Worm (Caenorhabditis elegans) whole organism, young adult: Measurements from ENCODE around the gene B0250.5.

Experiments used
- B0019.2 ChIP-seq: fragments of 200-800 bp; sonication (Bioruptor generic); conservative IDR thresholded peaks from 2 replicates; pipeline ENCODE4 v1.3.6; 2022; ENCODE audit warnings: missing genetic modification reagents, missing genetic modification characterization, missing compliant biosample characterization
- akir-1 ChIP-seq: fragments of 200-800 bp; sonication (Bioruptor generic); optimal IDR thresholded peaks from 2 replicates; lab custom pipeline; 2018; ENCODE audit warnings: mild to moderate bottlenecking, missing genetic modification characterization, moderate library complexity, missing compliant biosample characterization
- bed-1 ChIP-seq: fragments of 200-800 bp; sonication (Bioruptor generic); IDR thresholded peaks from 2 replicates; pipeline ENCODE4 v1.3.6; 2022; ENCODE audit warnings: missing genetic modification reagents, missing genetic modification characterization, missing compliant biosample characterization
- bed-2 ChIP-seq: fragments of 200-800 bp; sonication (Bioruptor generic); IDR thresholded peaks from 2 replicates; pipeline ENCODE4 v1.3.6; 2022; ENCODE audit warnings: missing genetic modification reagents, missing genetic modification characterization, missing compliant biosample characterization
- dpff-1 ChIP-seq: sonication (generic microtip); optimal IDR thresholded peaks from 2 replicates; lab custom pipeline; 2017; ENCODE audit warnings: mild to moderate bottlenecking, missing genetic modification characterization, missing compliant biosample characterization
- efl-1 ChIP-seq: fragments of 150-350 bp; optimal IDR thresholded peaks from 2 replicates; lab custom pipeline; 2014; ENCODE audit warnings: missing biosample characterization, missing genetic modification reagents, missing genetic modification characterization
- lin-35 ChIP-seq, 3 experiments: fragments of 150-350 bp in 2 of 3; sonication (generic microtip) in 1 of 3; optimal IDR thresholded peaks; 2 replicates each; lab custom pipeline; 2014 to 2018; ENCODE audit warnings: missing biosample characterization in 3 of 3, missing genetic modification characterization in 3 of 3, missing genetic modification reagents in 3 of 3
- mxl-1 ChIP-seq: sonication (generic microtip); optimal IDR thresholded peaks from 2 replicates; lab custom pipeline; 2016; ENCODE audit warnings: missing genetic modification characterization, missing compliant biosample characterization
- pha-4 ChIP-seq: fragments of 150-350 bp; sonication (generic microtip); optimal IDR thresholded peaks from 2 replicates; lab custom pipeline; 2014; ENCODE audit warnings: missing biosample characterization, missing genetic modification reagents, missing genetic modification characterization
- rcor-1 ChIP-seq: fragments of 200-800 bp; sonication (Bioruptor generic); IDR thresholded peaks from 2 replicates; pipeline ENCODE4 v1.3.6; 2022; ENCODE audit warnings: missing genetic modification reagents, missing genetic modification characterization, missing compliant biosample characterization
- snpc-4 ChIP-seq, 5 experiments: fragments of 150-350 bp in 1 of 5; sonication (generic microtip) in 4 of 5; optimal IDR thresholded peaks; 2 replicates each; lab custom pipeline; 2014 to 2018; ENCODE audit warnings: missing genetic modification characterization in 5 of 5, missing biosample characterization in 3 of 5, antibody characterized with exemption in 2 of 5, mild to moderate bottlenecking in 2 of 5, missing compliant biosample characterization in 2 of 5, missing genotype in 2 of 5, moderate library complexity in 2 of 5, missing genetic modification reagents in 1 of 5

- TF ChIP-seq snpc-4 (GFP tag; optimal IDR thresholded peaks at IDR 0.05; lab: Kevin White, UChicago) (no peak), snpc-4 (tag; optimal IDR thresholded peaks at IDR 0.05; lab: Kevin White, UChicago) (no peak), rcor-1 (no peak), pha-4 (tag; lab: Kevin White, UChicago) (no peak), mxl-1 (no peak), bed-2 (no peak), bed-1 (GFP tag; lab: Robert Waterston, UW) (no peak), dpff-1 (tag; lab: Kevin White, UChicago) (no peak), lin-35 (GFP tag; optimal IDR thresholded peaks at IDR 0.05; lab: Kevin White, UChicago) (no peak), efl-1 (GFP tag; lab: Kevin White, UChicago) (no peak), B0019.2 (GFP tag; lab: Robert Waterston, UW) (no peak), akir-1 (GFP tag; lab: Kevin White, UChicago) (no peak)
Measured at ce11 chrV:20470385-20470784, 23.3 kb upstream of the B0250.5 start, which contains the start of gene B0250.8.
